Worm (Caenorhabditis elegans) whole organism, mixed stage, embryonic: Measurements from ENCODE around the gene nlp-43.
A peak's percentile ranks its signal among the peaks of the same experiment; 100 is the strongest.

Source experiments
- M03D4.4 ChIP-seq: sonication (generic microtip); optimal IDR thresholded peaks from 2 replicates; lab custom pipeline; 2017; ENCODE audit warnings: mild to moderate bottlenecking, missing genetic modification characterization, missing compliant biosample characterization
- bed-3 ChIP-seq: fragments of 200-800 bp; sonication (Bioruptor generic); optimal IDR thresholded peaks from 3 replicates; lab custom pipeline; 2018; ENCODE audit warnings: mild to moderate bottlenecking, missing genetic modification characterization, moderate library complexity, missing compliant biosample characterization
- blmp-1 ChIP-seq: fragments of 150-350 bp; optimal IDR thresholded peaks from 2 replicates; lab custom pipeline; 2014; ENCODE audit warnings: missing biosample characterization, missing genetic modification characterization
- ceh-39 ChIP-seq: fragments of 150-350 bp; optimal IDR thresholded peaks from 2 replicates; lab custom pipeline; 2014; ENCODE audit warnings: missing biosample characterization, missing genetic modification characterization
- ceh-43 ChIP-seq: fragments of 200-800 bp; sonication (Bioruptor generic); optimal IDR thresholded peaks from 2 replicates; lab custom pipeline; 2018; ENCODE audit warnings: mild to moderate bottlenecking, missing genetic modification characterization, moderate library complexity, missing compliant biosample characterization
- ceh-83 ChIP-seq: fragments of 200-800 bp; sonication (Bioruptor generic); optimal IDR thresholded peaks from 2 replicates; lab custom pipeline; 2018; ENCODE audit warnings: mild to moderate bottlenecking, missing genetic modification characterization, missing compliant biosample characterization
- ces-1 ChIP-seq: fragments of 150-350 bp; optimal IDR thresholded peaks from 2 replicates; lab custom pipeline; 2014; ENCODE audit warnings: missing biosample characterization, missing genetic modification reagents, missing genetic modification characterization
- cnd-1 ChIP-seq: fragments of 200-800 bp; sonication (Bioruptor generic); optimal IDR thresholded peaks from 2 replicates; lab custom pipeline; 2018; ENCODE audit warnings: mild to moderate bottlenecking, missing genetic modification characterization, missing compliant biosample characterization
- drap-1 ChIP-seq: fragments of 200-800 bp; sonication (Bioruptor generic); optimal IDR thresholded peaks from 3 replicates; lab custom pipeline; 2018; ENCODE audit warnings: mild to moderate bottlenecking, missing genetic modification characterization, missing compliant biosample characterization
- elt-1 ChIP-seq: sonication (generic microtip); optimal IDR thresholded peaks from 2 replicates; lab custom pipeline; 2017; ENCODE audit warnings: missing genetic modification characterization, mild to moderate bottlenecking, missing compliant biosample characterization, antibody characterized with exemption, moderate library complexity, borderline replicate concordance; ENCODE audit not compliant: insufficient read depth
- elt-3 ChIP-seq: fragments of 150-350 bp; optimal IDR thresholded peaks from 2 replicates; lab custom pipeline; 2014; ENCODE audit warnings: missing biosample characterization, missing genetic modification characterization
- flh-1 ChIP-seq: fragments of 200-800 bp; sonication (Bioruptor generic); optimal IDR thresholded peaks from 2 replicates; lab custom pipeline; 2018; ENCODE audit warnings: mild to moderate bottlenecking, missing genetic modification characterization, moderate library complexity, missing compliant biosample characterization
- ham-2 ChIP-seq: fragments of 200-800 bp; sonication (Bioruptor generic); optimal IDR thresholded peaks from 2 replicates; lab custom pipeline; 2018; ENCODE audit warnings: mild to moderate bottlenecking, missing genetic modification characterization, missing compliant biosample characterization
- hlh-1 ChIP-seq: fragments of 150-350 bp; optimal IDR thresholded peaks from 2 replicates; lab custom pipeline; 2014; ENCODE audit warnings: missing biosample characterization, missing genetic modification reagents, missing genetic modification characterization
- lin-13 ChIP-seq: fragments of 150-350 bp; optimal IDR thresholded peaks from 2 replicates; lab custom pipeline; 2014; ENCODE audit warnings: missing biosample characterization, missing genetic modification characterization
- lin-32 ChIP-seq: fragments of 200-800 bp; sonication (Bioruptor generic); optimal IDR thresholded peaks from 2 replicates; lab custom pipeline; 2018; ENCODE audit warnings: mild to moderate bottlenecking, missing genetic modification characterization, missing compliant biosample characterization
- lsy-2 ChIP-seq: fragments of 150-350 bp; optimal IDR thresholded peaks from 2 replicates; lab custom pipeline; 2014; ENCODE audit warnings: missing biosample characterization, missing genetic modification characterization
- mab-5 ChIP-seq: fragments of 150-350 bp; optimal IDR thresholded peaks from 2 replicates; lab custom pipeline; 2014; ENCODE audit warnings: missing biosample characterization, missing genetic modification characterization
- mep-1 ChIP-seq: fragments of 150-350 bp; optimal IDR thresholded peaks from 2 replicates; lab custom pipeline; 2017; ENCODE audit warnings: missing biosample characterization, missing genetic modification reagents, missing genetic modification characterization, inconsistent platforms
- mls-2 ChIP-seq: sonication (generic microtip); optimal IDR thresholded peaks from 2 replicates; lab custom pipeline; 2016; ENCODE audit warnings: mild to moderate bottlenecking, missing genetic modification characterization, moderate library complexity, missing compliant biosample characterization
- nhr-12 ChIP-seq: fragments of 150-350 bp; optimal IDR thresholded peaks from 2 replicates; lab custom pipeline; 2014; ENCODE audit warnings: missing biosample characterization, missing genetic modification characterization
- nhr-2 ChIP-seq: fragments of 150-350 bp; optimal IDR thresholded peaks from 2 replicates; lab custom pipeline; 2014; ENCODE audit warnings: missing biosample characterization, missing genetic modification characterization
- nhr-237 ChIP-seq: fragments of 150-350 bp; optimal IDR thresholded peaks from 2 replicates; lab custom pipeline; 2014; ENCODE audit warnings: missing biosample characterization, missing genetic modification characterization
- nhr-28 ChIP-seq: fragments of 150-350 bp; optimal IDR thresholded peaks from 2 replicates; lab custom pipeline; 2014; ENCODE audit warnings: missing biosample characterization, missing genetic modification characterization
- nhr-76 ChIP-seq: sonication (generic microtip); optimal IDR thresholded peaks from 2 replicates; lab custom pipeline; 2017; ENCODE audit warnings: missing biosample characterization, missing genetic modification characterization
- pha-4 ChIP-seq: fragments of 150-350 bp; optimal IDR thresholded peaks from 2 replicates; lab custom pipeline; 2018; ENCODE audit warnings: missing biosample characterization, missing genetic modification reagents, missing genetic modification characterization
- sem-2 ChIP-seq: fragments of 200-800 bp; sonication (Bioruptor generic); optimal IDR thresholded peaks from 2 replicates; lab custom pipeline; 2018; ENCODE audit warnings: mild to moderate bottlenecking, missing genetic modification characterization, missing compliant biosample characterization
- snpc-4 ChIP-seq: fragments of 150-350 bp; optimal IDR thresholded peaks from 2 replicates; lab custom pipeline; 2014; ENCODE audit warnings: missing biosample characterization, missing genetic modification characterization
- sptf-1 ChIP-seq: sonication (generic microtip); optimal IDR thresholded peaks from 2 replicates; lab custom pipeline; 2017; ENCODE audit warnings: mild to moderate bottlenecking, missing genetic modification characterization, moderate library complexity, missing compliant biosample characterization
- tbx-8 ChIP-seq: fragments of 200-800 bp; sonication (Bioruptor generic); optimal IDR thresholded peaks from 2 replicates; lab custom pipeline; 2018; ENCODE audit warnings: mild to moderate bottlenecking, missing genetic modification characterization, moderate library complexity, missing compliant biosample characterization
- unc-120 ChIP-seq: sonication (generic microtip); optimal IDR thresholded peaks from 2 replicates; lab custom pipeline; 2017; ENCODE audit warnings: missing genetic modification characterization, missing compliant biosample characterization; ENCODE audit not compliant: poor library complexity, severe bottlenecking
- unc-39 ChIP-seq: fragments of 150-350 bp; optimal IDR thresholded peaks from 2 replicates; lab custom pipeline; 2014; ENCODE audit warnings: missing biosample characterization, missing genetic modification characterization
- unc-62 ChIP-seq: fragments of 150-350 bp; optimal IDR thresholded peaks from 2 replicates; lab custom pipeline; 2014; ENCODE audit warnings: missing biosample characterization, missing genetic modification reagents, missing genetic modification characterization

The nlp-43 gene

DNA sequence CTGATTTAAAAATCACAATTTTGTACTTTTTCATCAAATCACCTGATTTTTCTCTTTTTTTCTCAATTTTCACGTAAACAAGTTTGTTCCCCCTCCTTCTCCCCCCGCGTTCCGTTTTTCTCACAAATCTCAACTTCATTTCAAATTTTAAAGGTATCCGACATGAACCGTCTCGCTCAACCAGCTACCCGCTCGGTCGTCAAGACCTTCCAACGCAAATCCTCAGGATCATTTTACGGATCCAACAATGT is 39.3 kb downstream of the nlp-43 start, which contains the start of gene cox-6A:
cox-6A (plus strand) TSS at position 152 of the 251 bp plus-strand sequence.
- TF ChIP-seq unc-120 (tag; lab: Kevin White, UChicago) (no peak), elt-3 (no peak), sem-2 (GFP tag; lab: Kevin White, UChicago) (no peak), nhr-237 (no peak), sptf-1 (tag; lab: Kevin White, UChicago) (no peak), lsy-2 (tag; lab: Kevin White, UChicago) (no peak), hlh-1 (no peak), M03D4.4 (tag; lab: Kevin White, UChicago) (no peak), unc-39 (tag; lab: Kevin White, UChicago) (no peak), ham-2 (no peak), nhr-2 (tag; lab: Kevin White, UChicago) (no peak), bed-3 (GFP tag; lab: Kevin White, UChicago) (no peak)
- TF ChIP-seq, all 35 proteins: peak for 0

DNA sequence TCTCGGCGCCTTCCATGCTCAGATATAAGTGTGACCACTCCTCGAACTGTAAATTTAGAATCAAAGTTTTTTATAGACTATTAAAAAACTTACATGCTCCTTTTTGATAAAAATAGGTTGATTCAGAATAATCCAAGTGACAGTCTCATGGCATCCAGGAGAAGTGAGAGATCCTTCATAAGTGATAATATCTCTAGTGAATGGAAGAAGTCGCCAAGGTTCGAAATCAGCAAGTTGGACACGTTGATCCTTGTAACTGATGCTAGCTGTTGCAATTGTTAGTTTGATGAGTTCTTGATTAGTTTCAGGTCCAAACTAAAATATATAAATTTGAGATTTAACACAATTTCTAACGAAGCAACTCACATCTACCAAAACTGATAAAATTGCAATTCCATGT is 41.1 kb downstream of the nlp-43 start:
- TF ChIP-seq nhr-28 (tag; lab: Kevin White, UChicago), result no peak
- TF ChIP-seq mep-1 (tag; lab: Kevin White, UChicago), result no peak
- no peak for TF ChIP-seq ham-2
- no peak for TF ChIP-seq mab-5
- TF ChIP-seq tbx-8 (GFP tag; lab: Kevin White, UChicago), result no peak
- no peak for TF ChIP-seq lin-32 (GFP tag; lab: Kevin White, UChicago)
- no peak for TF ChIP-seq cnd-1
- TF ChIP-seq unc-62 (GFP tag; lab: Kevin White, UChicago), result no peak
- no peak for TF ChIP-seq blmp-1 (tag; lab: Kevin White, UChicago)
- TF ChIP-seq mls-2 (tag; lab: Kevin White, UChicago), result no peak
- TF ChIP-seq nhr-2 (tag; lab: Kevin White, UChicago), result no peak
- no peak for TF ChIP-seq bed-3 (GFP tag; lab: Kevin White, UChicago)
- TF ChIP-seq unc-120 (tag; lab: Kevin White, UChicago), result no peak
- TF ChIP-seq ceh-43 (GFP tag; lab: Kevin White, UChicago), result no peak
- no peak for TF ChIP-seq elt-3
- TF ChIP-seq drap-1 (GFP tag; lab: Kevin White, UChicago), result no peak
- no peak for TF ChIP-seq lin-13 (tag; lab: Kevin White, UChicago)

DNA sequence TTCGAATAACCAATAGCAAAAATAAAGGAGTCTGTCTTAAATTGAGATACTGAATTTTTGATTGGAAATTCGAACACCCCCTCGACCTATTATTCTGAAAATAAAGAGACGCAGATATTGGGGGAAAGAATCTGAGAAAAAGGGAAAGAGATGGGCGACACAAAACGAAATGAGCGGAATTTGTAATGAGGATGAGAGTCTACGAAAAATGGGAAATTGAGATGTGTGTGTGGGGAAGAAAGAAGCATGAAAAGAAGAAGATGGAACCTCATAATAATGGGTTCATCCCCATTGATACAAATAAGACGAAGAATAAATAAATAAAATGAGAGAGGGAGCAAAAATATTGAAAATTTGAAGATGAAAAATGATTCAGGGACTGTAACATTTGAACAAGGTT is 43.3 kb downstream of the nlp-43 start, which contains the start of gene cah-1:
cah-1 (minus strand) TSS at position 101 of the 400 bp plus-strand sequence.
- no peak for TF ChIP-seq lin-32 (GFP tag; lab: Kevin White, UChicago)
- TF ChIP-seq ces-1 (GFP tag; lab: Kevin White, UChicago), result peak; percentile 0

DNA sequence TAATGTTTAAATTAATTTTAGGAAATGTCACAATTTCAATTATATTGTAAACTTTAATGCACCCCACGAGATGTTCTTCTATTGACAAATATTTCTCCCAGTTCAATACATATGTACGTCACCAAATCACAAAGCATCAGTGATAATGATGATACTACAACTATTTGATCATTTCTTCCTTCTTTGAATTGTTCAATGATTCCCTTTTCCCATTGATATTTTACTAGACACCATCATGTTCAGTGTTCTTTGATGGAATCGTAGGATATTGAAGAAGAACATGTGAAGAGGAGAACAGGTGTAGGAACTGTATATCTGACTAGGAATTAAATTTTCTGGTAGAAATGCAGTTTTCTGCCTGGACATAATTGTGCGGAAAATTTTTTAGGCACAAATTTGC is 47.3 kb downstream of the nlp-43 start:
- TF ChIP-seq ceh-83 (GFP tag; lab: Kevin White, UChicago), result no peak
- TF ChIP-seq tbx-8 (GFP tag; lab: Kevin White, UChicago), result no peak
- no peak for TF ChIP-seq snpc-4
- no peak for TF ChIP-seq hlh-1
- TF ChIP-seq nhr-237, result no peak
- TF ChIP-seq mep-1 (tag; lab: Kevin White, UChicago), result no peak
- no peak for TF ChIP-seq unc-62 (GFP tag; lab: Kevin White, UChicago)
- no peak for TF ChIP-seq pha-4
- no peak for TF ChIP-seq mls-2 (tag; lab: Kevin White, UChicago)
- TF ChIP-seq M03D4.4 (tag; lab: Kevin White, UChicago), result no peak
- TF ChIP-seq flh-1 (GFP tag; lab: Kevin White, UChicago), result no peak

DNA sequence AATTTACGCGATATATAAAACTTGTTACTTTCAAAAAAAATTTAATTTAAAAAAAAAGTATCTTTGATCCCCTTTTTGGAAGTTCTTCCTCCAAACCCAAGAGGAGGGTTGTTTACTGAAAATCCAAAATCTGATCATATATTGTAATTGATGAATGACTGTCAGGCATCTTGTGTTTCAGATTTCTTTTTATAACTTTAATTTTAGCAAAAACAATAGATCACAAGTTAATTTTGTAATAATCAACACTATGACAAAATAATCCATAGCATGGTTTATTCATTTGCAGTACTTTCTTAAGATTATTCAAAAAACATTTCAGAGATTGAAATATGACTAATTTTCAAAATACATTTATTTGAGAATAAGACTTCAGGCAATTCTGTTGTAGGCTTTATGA is 50.1 kb downstream of the nlp-43 start:
- no peak for TF ChIP-seq mls-2 (tag; lab: Kevin White, UChicago)
- no peak for TF ChIP-seq M03D4.4 (tag; lab: Kevin White, UChicago)
- TF ChIP-seq ceh-43 (GFP tag; lab: Kevin White, UChicago), result no peak
- TF ChIP-seq nhr-76 (tag; lab: Kevin White, UChicago), result no peak
- no peak for TF ChIP-seq mep-1 (tag; lab: Kevin White, UChicago)
- TF ChIP-seq hlh-1, result no peak
- TF ChIP-seq cnd-1, result no peak
- no peak for TF ChIP-seq flh-1 (GFP tag; lab: Kevin White, UChicago)
- no peak for TF ChIP-seq nhr-2 (tag; lab: Kevin White, UChicago)
- no peak for TF ChIP-seq nhr-12
- no peak for TF ChIP-seq sptf-1 (tag; lab: Kevin White, UChicago)
- TF ChIP-seq unc-62 (GFP tag; lab: Kevin White, UChicago), result no peak
- no peak for TF ChIP-seq tbx-8 (GFP tag; lab: Kevin White, UChicago)
- TF ChIP-seq lsy-2 (tag; lab: Kevin White, UChicago), result no peak
- TF ChIP-seq sem-2 (GFP tag; lab: Kevin White, UChicago), result no peak
- no peak for TF ChIP-seq ham-2
- TF ChIP-seq ces-1 (GFP tag; lab: Kevin White, UChicago), result no peak
- no peak for TF ChIP-seq elt-1
- TF ChIP-seq ceh-39, result no peak
- no peak for TF ChIP-seq bed-3 (GFP tag; lab: Kevin White, UChicago)
